Fruit fly (Drosophila melanogaster): ENCODE results near the gene Ccdc56.
A peak's percentile ranks its signal among the peaks of the same experiment; 100 is the strongest.

The Ccdc56 gene

dm6 chr3L:11708633-11709116 lies at the start of gene Ccdc56, which contains the start of gene mtTFB1 (continued):
- TF ChIP-seq row (GFP tag; IDR thresholded peaks at IDR 0.05), result 0 out of 3 replicates have a peak, but pooled peaks have one; percentile 7
- no peak for TF ChIP-seq hb (GFP tag; IDR thresholded peaks at IDR 0.05; ENCODE audit: partially characterized antibody)
- TF ChIP-seq Sin3A (optimal IDR thresholded peaks at IDR 0.05), result peak; percentile 16
- TF ChIP-seq Neu2 (GFP tag; optimal IDR thresholded peaks at IDR 0.05; ENCODE audit: borderline replicate concordance), result no peak
- no peak for TF ChIP-seq CG33557 (GFP tag; optimal IDR thresholded peaks at IDR 0.05)
- TF ChIP-seq CG13894 (tag; optimal IDR thresholded peaks at IDR 0.05), result no peak
- TF ChIP-seq CG3995 (GFP tag; optimal IDR thresholded peaks at IDR 0.05), result no peak
- TF ChIP-seq Deaf1 (tag; optimal IDR thresholded peaks at IDR 0.05), result peak; percentile 16
- no peak for TF ChIP-seq salm (tag; optimal IDR thresholded peaks at IDR 0.05)
- TF ChIP-seq B-H1 (GFP tag; IDR thresholded peaks at IDR 0.05), result no peak
- TF ChIP-seq sug (tag; optimal IDR thresholded peaks at IDR 0.05), result no peak
- no peak for TF ChIP-seq rib (GFP tag; IDR thresholded peaks at IDR 0.05)
- no peak for TF ChIP-seq insv (GFP tag; optimal IDR thresholded peaks at IDR 0.05)
- peak; percentile 1 for TF ChIP-seq Xbp1 (GFP tag; optimal IDR thresholded peaks at IDR 0.05)
- no peak for TF ChIP-seq Sry-β (GFP tag; optimal IDR thresholded peaks at IDR 0.05)
- no peak for TF ChIP-seq CG4360 (GFP tag; IDR thresholded peaks at IDR 0.05)
- TF ChIP-seq CG9876 (GFP tag; optimal IDR thresholded peaks at IDR 0.05), result no peak
- TF ChIP-seq zen2 (GFP tag; IDR thresholded peaks at IDR 0.05; ENCODE audit: partially characterized antibody), result no peak
- no peak for TF ChIP-seq dan (GFP tag; IDR thresholded peaks at IDR 0.05)
- TF ChIP-seq pb (GFP tag; optimal IDR thresholded peaks at IDR 0.05), result no peak
- TF ChIP-seq CG15073 (GFP tag; optimal IDR thresholded peaks at IDR 0.05), result no peak
- no peak for TF ChIP-seq Hr78 (GFP tag; optimal IDR thresholded peaks at IDR 0.05)
- no peak for TF ChIP-seq danr (GFP tag; IDR thresholded peaks at IDR 0.05)
- TF ChIP-seq CG18262 (tag; optimal IDR thresholded peaks at IDR 0.05), result no peak
- TF ChIP-seq CG32532 (GFP tag; IDR thresholded peaks at IDR 0.05), result no peak
- TF ChIP-seq MBD-R2 (GFP tag; IDR thresholded peaks at IDR 0.05), result peak; percentile 65
- no peak for TF ChIP-seq Fer3 (tag; optimal IDR thresholded peaks at IDR 0.05)
- no peak for TF ChIP-seq Meics (GFP tag; optimal IDR thresholded peaks at IDR 0.05)
- peak; percentile 78 for TF ChIP-seq Myb (GFP tag; optimal IDR thresholded peaks at IDR 0.05)
- no peak for TF ChIP-seq stc (GFP tag; IDR thresholded peaks at IDR 0.05)
- TF ChIP-seq CG5953 (GFP tag; IDR thresholded peaks at IDR 0.05), result no peak
- TF ChIP-seq Spps (tag; optimal IDR thresholded peaks at IDR 0.05), result no peak
- no peak for TF ChIP-seq CG6765 (GFP tag; optimal IDR thresholded peaks at IDR 0.05)
- TF ChIP-seq CG12155 (GFP tag; optimal IDR thresholded peaks at IDR 0.05), result peak; percentile 91
- no peak for TF ChIP-seq sd (tag; optimal IDR thresholded peaks at IDR 0.05)
- no peak for TF ChIP-seq CG14667 (GFP tag; IDR thresholded peaks at IDR 0.05)
- no peak for TF ChIP-seq CG17385 (GFP tag; optimal IDR thresholded peaks at IDR 0.05)
- TF ChIP-seq Atf6 (GFP tag; IDR thresholded peaks at IDR 0.05), result no peak
- no peak for TF ChIP-seq zfh1 (GFP tag; IDR thresholded peaks at IDR 0.05)
- TF ChIP-seq CG14441 (GFP tag; IDR thresholded peaks at IDR 0.05), result no peak
- TF ChIP-seq Pdp1 (GFP tag; optimal IDR thresholded peaks at IDR 0.05), result peak; percentile 11 to 83
- no peak for TF ChIP-seq Opbp (GFP tag; IDR thresholded peaks at IDR 0.05; ENCODE audit: partially characterized antibody)
- peak; percentile 86 for TF ChIP-seq E2f2 (GFP tag; IDR thresholded peaks at IDR 0.05)
- no peak for TF ChIP-seq tio (GFP tag; optimal IDR thresholded peaks at IDR 0.05)
- TF ChIP-seq CG15601 (tag; optimal IDR thresholded peaks at IDR 0.05), result no peak
- TF ChIP-seq hkb (optimal IDR thresholded peaks at IDR 0.05), result no peak
- TF ChIP-seq hkb (GFP tag; IDR thresholded peaks at IDR 0.05), result 0 out of 2 replicates have a peak, but pooled peaks have one; percentile 6
- peak; percentile 76 for TF ChIP-seq ewg (GFP tag; optimal IDR thresholded peaks at IDR 0.05)
- no peak for TF ChIP-seq CG4707 (GFP tag; optimal IDR thresholded peaks at IDR 0.05)
- no peak for TF ChIP-seq CG8359 (GFP tag; optimal IDR thresholded peaks at IDR 0.05; ENCODE audit: borderline replicate concordance)
- TF ChIP-seq CG17612 (GFP tag; IDR thresholded peaks at IDR 0.05), result no peak
- TF ChIP-seq CG12104 (GFP tag; optimal IDR thresholded peaks at IDR 0.05), result no peak

Measured in whole organism, embryonic.